Fruit fly (Drosophila melanogaster): ENCODE results near the gene t-Grip91.

Gene t-Grip91

dm6 chr2L:15762466-15762865 lies 21.4 kb upstream of the t-Grip91 start, which contains the start of gene Gli (continued):
- no peak for TF ChIP-seq HHEX (GFP tag; optimal IDR thresholded peaks at IDR 0.05)
- TF ChIP-seq NFAT (GFP tag; IDR thresholded peaks at IDR 0.05), result peak; percentile 51; the same call in 1 of the 2 replicates
- TF ChIP-seq CG12744 (GFP tag; optimal IDR thresholded peaks at IDR 0.05), result no peak
- TF ChIP-seq ssp (GFP tag; IDR thresholded peaks at IDR 0.05), result no peak
- TF ChIP-seq Deaf1 (tag; optimal IDR thresholded peaks at IDR 0.05), result peak; percentile 85
- TF ChIP-seq CG13775 (GFP tag; optimal IDR thresholded peaks at IDR 0.05), result no peak
- no peak for TF ChIP-seq Hr3 (GFP tag; optimal IDR thresholded peaks at IDR 0.05)
- TF ChIP-seq lov (optimal IDR thresholded peaks at IDR 0.05), result no peak
- no peak for TF ChIP-seq lov (GFP tag; IDR thresholded peaks at IDR 0.05)
- no peak for TF ChIP-seq CG12219 (GFP tag; optimal IDR thresholded peaks at IDR 0.05)
- TF ChIP-seq tup (GFP tag; optimal IDR thresholded peaks at IDR 0.05), result no peak
- TF ChIP-seq CG11093 (GFP tag; IDR thresholded peaks at IDR 0.05), result no peak
- TF ChIP-seq Hmx (GFP tag; optimal IDR thresholded peaks at IDR 0.05), result no peak
- TF ChIP-seq CG4707 (GFP tag; optimal IDR thresholded peaks at IDR 0.05), result no peak
- TF ChIP-seq Pdp1 (GFP tag; optimal IDR thresholded peaks at IDR 0.05), result peak in 1 of 2 experiments; percentile 46
- TF ChIP-seq CG10147 (GFP tag; optimal IDR thresholded peaks at IDR 0.05), result peak; percentile 29
- TF ChIP-seq MBD-R2 (GFP tag; IDR thresholded peaks at IDR 0.05), result peak; percentile 40; the same call in 1 of the 2 replicates
- TF ChIP-seq bsh (GFP tag; optimal IDR thresholded peaks at IDR 0.05), result peak in 1 of 2 experiments; percentile 13
- TF ChIP-seq Ets97D (GFP tag; optimal IDR thresholded peaks at IDR 0.05), result no peak
- no peak for TF ChIP-seq yki (optimal IDR thresholded peaks at IDR 0.05)
- TF ChIP-seq her (GFP tag; optimal IDR thresholded peaks at IDR 0.05), result peak; percentile 51
- TF ChIP-seq CG9215 (GFP tag; IDR thresholded peaks at IDR 0.05), result no peak
- TF ChIP-seq HmgD (GFP tag; optimal IDR thresholded peaks at IDR 0.05), result peak; percentile 63
- TF ChIP-seq CG8290 (GFP tag; optimal IDR thresholded peaks at IDR 0.05), result no peak
- TF ChIP-seq CG8290 (tag; optimal IDR thresholded peaks at IDR 0.05), result peak in 1 of 2 experiments; percentile 85
- TF ChIP-seq Ada2b (GFP tag; IDR thresholded peaks at IDR 0.05), result no peak
- no peak for TF ChIP-seq ara (GFP tag; IDR thresholded peaks at IDR 0.05)
- TF ChIP-seq hb (GFP tag; IDR thresholded peaks at IDR 0.05; ENCODE audit: partially characterized antibody), result no peak
- peak; percentile 29; the same call in 1 of the 3 replicates for TF ChIP-seq knrl (GFP tag; IDR thresholded peaks at IDR 0.05; ENCODE audit: partially characterized antibody)
- peak; percentile 92 for TF ChIP-seq z (GFP tag; IDR thresholded peaks at IDR 0.05)
- no peak for TF ChIP-seq CkIIα-i1 (GFP tag; IDR thresholded peaks at IDR 0.05)
- TF ChIP-seq unpg (GFP tag; optimal IDR thresholded peaks at IDR 0.05), result no peak
- no peak for TF ChIP-seq chif (GFP tag; optimal IDR thresholded peaks at IDR 0.05)
- TF ChIP-seq CG17186 (GFP tag; optimal IDR thresholded peaks at IDR 0.05), result no peak
- peak; percentile 45; the same call in 1 of the 3 replicates for TF ChIP-seq HLH4C (GFP tag; IDR thresholded peaks at IDR 0.05; ENCODE audit: partially characterized antibody)
- no peak for TF ChIP-seq Fer2 (tag; optimal IDR thresholded peaks at IDR 0.05)
- peak; percentile 30; the same call in 1 of the 2 replicates for TF ChIP-seq E2f1 (GFP tag; IDR thresholded peaks at IDR 0.05)
- no peak for TF ChIP-seq CG6813 (GFP tag; optimal IDR thresholded peaks at IDR 0.05)
- TF ChIP-seq Neu2 (GFP tag; optimal IDR thresholded peaks at IDR 0.05; ENCODE audit: borderline replicate concordance), result peak; percentile 19
- TF ChIP-seq dpn (GFP tag; optimal IDR thresholded peaks at IDR 0.05), result peak in 1 of 2 experiments; percentile 58
- TF ChIP-seq Elba2 (GFP tag; optimal IDR thresholded peaks at IDR 0.05), result no peak
- TF ChIP-seq row (GFP tag; IDR thresholded peaks at IDR 0.05), result peak; percentile 18; the same call in 1 of the 3 replicates
- peak; percentile 39; the same call in 1 of the 2 replicates for TF ChIP-seq CG9932 (GFP tag; IDR thresholded peaks at IDR 0.05)
- no peak for TF ChIP-seq pan (optimal IDR thresholded peaks at IDR 0.05)
- no peak for TF ChIP-seq pan (GFP tag; optimal IDR thresholded peaks at IDR 0.05 in 1 of 2, IDR thresholded peaks at IDR 0.05 in 1 of 2)
- peak; percentile 32 for TF ChIP-seq Antp (GFP tag; optimal IDR thresholded peaks at IDR 0.05)
- TF ChIP-seq Lhr (GFP tag; optimal IDR thresholded peaks at IDR 0.05), result no peak
- TF ChIP-seq rib (GFP tag; IDR thresholded peaks at IDR 0.05), result peak; percentile 73; the same call in 1 of the 2 replicates
- TF ChIP-seq Aef1 (GFP tag; IDR thresholded peaks at IDR 0.05), result no peak
- TF ChIP-seq eyg (GFP tag; optimal IDR thresholded peaks at IDR 0.05), result no peak
- no peak for TF ChIP-seq CG4854 (GFP tag; optimal IDR thresholded peaks at IDR 0.05)
- no peak for TF ChIP-seq Sox100B (GFP tag; optimal IDR thresholded peaks at IDR 0.05)
